Fruit fly (Drosophila melanogaster) whole organism, embryonic: Measurements from ENCODE around the gene bor.
A peak's percentile ranks its signal among the peaks of the same experiment; 100 is the strongest.

Experiments used
- Atf-2 ChIP-seq: fragments of 200-800 bp; sonication (Bioruptor generic); optimal IDR thresholded peaks from 2 replicates; lab custom pipeline; 2016; ENCODE audit warnings: missing biosample characterization, missing genetic modification characterization
- CG1024 ChIP-seq: fragments of 200-800 bp; sonication (Bioruptor generic); IDR thresholded peaks from 2 replicates; pipeline ENCODE4 v1.3.6; 2022; ENCODE audit warnings: missing biosample characterization, missing genetic modification characterization
- CG10462 ChIP-seq: fragments of 200-800 bp; sonication (Bioruptor generic); optimal IDR thresholded peaks from 2 replicates; lab custom pipeline; 2016; ENCODE audit warnings: missing biosample characterization, missing genetic modification characterization
- CG11093 ChIP-seq: fragments of 200-800 bp; sonication (Bioruptor generic); IDR thresholded peaks from 3 replicates; pipeline ENCODE4 v1.3.6; 2022; ENCODE audit warnings: missing biosample characterization, missing genetic modification characterization
- CG11560 ChIP-seq: fragments of 200-800 bp; sonication (Bioruptor generic); IDR thresholded peaks from 3 replicates; pipeline ENCODE4 v1.3.6; 2022; ENCODE audit warnings: missing biosample characterization, missing genetic modification characterization
- CG12659 ChIP-seq: fragments of 200-800 bp; sonication (Bioruptor generic); optimal IDR thresholded peaks from 3 replicates; lab custom pipeline; 2017; ENCODE audit warnings: mild to moderate bottlenecking, missing biosample characterization, missing genetic modification reagents, missing genetic modification characterization
- CG13296 ChIP-seq: fragments of 200-800 bp; sonication (Bioruptor generic); optimal IDR thresholded peaks from 3 replicates; lab custom pipeline; 2018; ENCODE audit warnings: missing biosample characterization, mild to moderate bottlenecking, missing genetic modification characterization
- CG13624 ChIP-seq: fragments of 200-800 bp; sonication (Bioruptor generic); optimal IDR thresholded peaks from 2 replicates; lab custom pipeline; 2016; ENCODE audit warnings: missing biosample characterization, missing genetic modification characterization
- CG16863 ChIP-seq: fragments of 200-800 bp; sonication (Bioruptor generic); optimal IDR thresholded peaks from 3 replicates; lab custom pipeline; 2016; ENCODE audit warnings: missing biosample characterization, missing genetic modification characterization
- CG18764 ChIP-seq: fragments of 200-800 bp; sonication (Bioruptor generic); optimal IDR thresholded peaks from 3 replicates; lab custom pipeline; 2016; ENCODE audit warnings: missing biosample characterization, missing genetic modification characterization
- CG30431 ChIP-seq: fragments of 200-800 bp; sonication (Bioruptor generic); optimal IDR thresholded peaks from 2 replicates; lab custom pipeline; 2017; ENCODE audit warnings: missing biosample characterization, missing genetic modification characterization
- CG34376 ChIP-seq: fragments of 200-800 bp; sonication (Bioruptor generic); optimal IDR thresholded peaks from 2 replicates; lab custom pipeline; 2018; ENCODE audit warnings: missing biosample characterization, mild to moderate bottlenecking, missing genetic modification characterization
- CG3995 ChIP-seq: fragments of 200-800 bp; sonication (Bioruptor generic); optimal IDR thresholded peaks from 3 replicates; lab custom pipeline; 2016; ENCODE audit warnings: missing biosample characterization, missing genetic modification characterization
- CG4360 ChIP-seq: fragments of 200-800 bp; sonication (Bioruptor generic); IDR thresholded peaks from 2 replicates; pipeline ENCODE4 v1.3.6; 2022; ENCODE audit warnings: missing biosample characterization, missing genetic modification characterization
- CG4854 ChIP-seq: fragments of 200-800 bp; sonication (Bioruptor generic); optimal IDR thresholded peaks from 2 replicates; lab custom pipeline; 2016; ENCODE audit warnings: missing biosample characterization, missing genetic modification characterization, inconsistent platforms
- CG5953 ChIP-seq: fragments of 200-800 bp; sonication (Bioruptor generic); IDR thresholded peaks from 2 replicates; pipeline ENCODE4 v1.3.6; 2022; ENCODE audit warnings: missing biosample characterization, missing genetic modification characterization
- CG6683 ChIP-seq: fragments of 200-800 bp; sonication (Bioruptor generic); optimal IDR thresholded peaks from 2 replicates; lab custom pipeline; 2017; ENCODE audit warnings: missing biosample characterization, mild to moderate bottlenecking, missing genetic modification characterization, missing genetic modification reagents
- CG8478 ChIP-seq: fragments of >200 bp; optimal IDR thresholded peaks from 2 replicates; lab custom pipeline; 2018
- CG8944 ChIP-seq: fragments of 200-800 bp; sonication (Bioruptor generic); optimal IDR thresholded peaks from 3 replicates; lab custom pipeline; 2016; ENCODE audit warnings: missing biosample characterization, missing genetic modification characterization
- CG9609 ChIP-seq: fragments of 200-800 bp; sonication (Bioruptor generic); optimal IDR thresholded peaks from 3 replicates; lab custom pipeline; 2016; ENCODE audit warnings: missing biosample characterization, missing genetic modification characterization
- CG9876 ChIP-seq: fragments of 200-800 bp; sonication (Bioruptor generic); optimal IDR thresholded peaks from 2 replicates; lab custom pipeline; 2016; ENCODE audit warnings: missing biosample characterization, missing genetic modification characterization
- CkIIα-i1 ChIP-seq: fragments of 200-800 bp; sonication (Bioruptor generic); IDR thresholded peaks from 2 replicates; pipeline ENCODE4 v1.3.6; 2022; ENCODE audit warnings: missing biosample characterization, missing genetic modification characterization
- Dip2 ChIP-seq: fragments of 200-800 bp; sonication (Bioruptor generic); IDR thresholded peaks from 2 replicates; pipeline ENCODE4 v1.3.6; 2022; ENCODE audit warnings: missing biosample characterization, missing genetic modification characterization
- Dll ChIP-seq: fragments of 200-800 bp; sonication (Bioruptor generic); IDR thresholded peaks from 4 replicates; pipeline ENCODE4 v1.3.6; 2022; ENCODE audit warnings: missing biosample characterization, missing genetic modification characterization; ENCODE audit not compliant: partially characterized antibody
- E2f1 ChIP-seq: fragments of 200-800 bp; sonication (Bioruptor generic); IDR thresholded peaks from 2 replicates; pipeline ENCODE4 v1.3.6; 2022; ENCODE audit warnings: missing biosample characterization, missing genetic modification characterization
- Hand ChIP-seq: fragments of 200-800 bp; sonication (Bioruptor generic); optimal IDR thresholded peaks from 2 replicates; lab custom pipeline; 2017; ENCODE audit warnings: mild to moderate bottlenecking, missing biosample characterization, missing genetic modification reagents, missing genetic modification characterization
- Hey ChIP-seq: fragments of 200-800 bp; sonication (Bioruptor generic); optimal IDR thresholded peaks from 3 replicates; lab custom pipeline; 2018; ENCODE audit warnings: missing biosample characterization, mild to moderate bottlenecking, missing genetic modification characterization
- Hr3 ChIP-seq: fragments of 200-800 bp; sonication (Bioruptor generic); optimal IDR thresholded peaks from 3 replicates; lab custom pipeline; 2016; ENCODE audit warnings: missing biosample characterization, missing genetic modification characterization
- MBD-R2 ChIP-seq: fragments of 200-800 bp; sonication (Bioruptor generic); IDR thresholded peaks from 2 replicates; pipeline ENCODE4 v1.3.6; 2022; ENCODE audit warnings: missing biosample characterization, missing genetic modification characterization
- NFAT ChIP-seq: fragments of 200-800 bp; sonication (Bioruptor generic); IDR thresholded peaks from 2 replicates; pipeline ENCODE4 v1.3.6; 2022; ENCODE audit warnings: missing biosample characterization, missing genetic modification characterization
- NK7.1 ChIP-seq: fragments of 200-800 bp; sonication (Bioruptor generic); optimal IDR thresholded peaks from 3 replicates; lab custom pipeline; 2016; ENCODE audit warnings: missing biosample characterization, missing genetic modification characterization
- NfI ChIP-seq: fragments of 200-800 bp; sonication (Bioruptor generic); optimal IDR thresholded peaks from 3 replicates; lab custom pipeline; 2018; ENCODE audit warnings: missing biosample characterization, mild to moderate bottlenecking, missing genetic modification characterization, moderate library complexity
- Oli ChIP-seq: fragments of 200-800 bp; sonication (Bioruptor generic); optimal IDR thresholded peaks from 2 replicates; lab custom pipeline; 2018; ENCODE audit warnings: missing biosample characterization, mild to moderate bottlenecking, missing genetic modification characterization, moderate library complexity
- Side ChIP-seq: fragments of 200-800 bp; sonication (Bioruptor generic); optimal IDR thresholded peaks from 2 replicates; lab custom pipeline; 2016; ENCODE audit warnings: missing biosample characterization, missing genetic modification characterization
- Sin3A ChIP-seq: fragments of >200 bp; optimal IDR thresholded peaks from 2 replicates; lab custom pipeline; 2018
- Sox100B ChIP-seq: fragments of 200-800 bp; sonication (Bioruptor generic); optimal IDR thresholded peaks from 3 replicates; lab custom pipeline; 2018; ENCODE audit warnings: missing biosample characterization, mild to moderate bottlenecking, missing genetic modification characterization
- Spps ChIP-seq: fragments of 200-800 bp; sonication (Bioruptor generic); optimal IDR thresholded peaks from 2 replicates; lab custom pipeline; 2018; ENCODE audit warnings: missing biosample characterization, mild to moderate bottlenecking, missing genetic modification characterization
- ash1 ChIP-seq: fragments of 200-800 bp; sonication (Bioruptor generic); optimal IDR thresholded peaks from 2 replicates; lab custom pipeline; 2018; ENCODE audit warnings: missing biosample characterization, mild to moderate bottlenecking, missing genetic modification characterization
- cas ChIP-seq: fragments of 200-800 bp; sonication (Bioruptor generic); IDR thresholded peaks from 2 replicates; pipeline ENCODE4 v1.3.6; 2022; ENCODE audit warnings: missing biosample characterization, missing genetic modification characterization
- dmrt99B ChIP-seq: fragments of 200-800 bp; sonication (Bioruptor generic); optimal IDR thresholded peaks from 2 replicates; lab custom pipeline; 2018; ENCODE audit warnings: missing biosample characterization, mild to moderate bottlenecking, missing genetic modification characterization, moderate library complexity
- grn ChIP-seq: fragments of 200-800 bp; sonication (Bioruptor generic); optimal IDR thresholded peaks from 3 replicates; lab custom pipeline; 2017; ENCODE audit warnings: missing biosample characterization, missing genetic modification characterization
- lola ChIP-seq, 3 experiments: fragments of >200 bp in 2 of 3; fragments of 200-800 bp in 1 of 3; sonication (Bioruptor generic) in 1 of 3; optimal IDR thresholded peaks; 2 replicates each; lab custom pipeline; 2017 to 2019; ENCODE audit warnings: missing biosample characterization in 3 of 3, missing genetic modification characterization in 3 of 3, mild to moderate bottlenecking in 1 of 3, moderate library complexity in 1 of 3
- luna ChIP-seq: fragments of 200-800 bp; sonication (Bioruptor generic); optimal IDR thresholded peaks from 2 replicates; lab custom pipeline; 2016; ENCODE audit warnings: missing biosample characterization, missing genetic modification characterization
- otp ChIP-seq: fragments of 200-800 bp; sonication (Bioruptor generic); IDR thresholded peaks from 3 replicates; pipeline ENCODE4, ENCODE4 v1.3.6; 2022; ENCODE audit warnings: missing biosample characterization, missing genetic modification characterization
- salm ChIP-seq: fragments of 200-800 bp; sonication (Bioruptor generic); optimal IDR thresholded peaks from 2 replicates; lab custom pipeline; 2018; ENCODE audit warnings: missing biosample characterization, mild to moderate bottlenecking, missing genetic modification characterization
- sim ChIP-seq: fragments of 200-800 bp; sonication (Bioruptor generic); IDR thresholded peaks from 2 replicates; pipeline ENCODE4 v1.3.6; 2022; ENCODE audit warnings: missing biosample characterization, missing genetic modification characterization
- stwl ChIP-seq: fragments of 200-800 bp; sonication (Bioruptor generic); optimal IDR thresholded peaks from 3 replicates; lab custom pipeline; 2018; ENCODE audit warnings: missing biosample characterization, mild to moderate bottlenecking, missing genetic modification characterization, moderate library complexity
- vfl ChIP-seq: fragments of 200-800 bp; sonication (Bioruptor generic); optimal IDR thresholded peaks from 2 replicates; lab custom pipeline; 2016; ENCODE audit warnings: missing biosample characterization, missing genetic modification characterization
- zfh2 ChIP-seq: fragments of 200-800 bp; sonication (Bioruptor generic); optimal IDR thresholded peaks from 2 replicates; lab custom pipeline; 2016; ENCODE audit warnings: missing biosample characterization, missing genetic modification characterization

bor gene

DNA sequence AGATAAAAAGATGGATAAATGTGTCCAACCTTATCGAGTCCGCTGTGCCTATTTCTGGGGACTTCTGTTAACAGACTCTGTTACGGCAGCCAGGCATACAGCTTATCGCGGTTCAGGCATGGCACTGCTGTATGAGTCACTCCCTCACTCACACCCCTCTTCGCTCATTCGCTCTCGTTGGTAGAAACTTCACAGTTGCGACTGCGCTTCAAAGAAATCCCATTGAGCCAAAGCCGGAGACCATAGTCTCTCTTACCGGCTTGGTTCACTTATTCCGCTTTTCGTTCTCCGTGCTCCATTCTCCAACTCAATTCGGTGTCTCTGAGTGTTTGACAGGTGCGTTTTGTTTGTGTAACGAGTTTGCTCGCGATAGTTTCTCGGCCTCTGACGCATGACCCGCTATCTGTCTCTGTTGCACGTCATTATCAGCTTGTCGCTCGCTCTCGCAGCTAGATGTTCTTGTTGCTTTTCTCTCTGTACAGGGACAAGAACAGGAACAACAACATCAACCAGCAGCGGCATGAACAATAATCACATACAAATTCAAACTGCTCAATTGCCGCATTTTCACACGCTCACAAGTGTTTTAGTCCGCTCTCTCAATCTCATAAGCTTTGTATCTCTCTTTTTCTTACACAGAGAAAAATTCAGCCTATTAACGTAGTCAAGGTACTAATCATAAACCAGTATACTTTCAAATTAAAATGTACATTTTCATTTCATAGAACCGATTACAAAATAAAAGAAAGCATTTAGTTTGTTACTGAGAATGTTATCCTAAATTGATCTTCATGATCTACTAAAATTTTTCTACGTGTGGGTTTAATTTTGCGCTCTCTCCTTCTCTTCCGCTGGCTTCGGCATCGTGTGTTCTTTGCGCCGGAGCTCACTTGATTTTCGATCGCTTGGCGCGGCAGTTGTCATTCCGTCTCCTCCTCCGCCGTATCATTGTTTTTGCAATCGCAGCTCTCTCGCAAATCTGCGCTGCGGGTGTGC, 16.4 kb upstream of the bor start (continued):
- TF ChIP-seq Oli (tag; lab: Kevin White, UChicago) = peak; percentile 100
- TF ChIP-seq sim (GFP tag; lab: Robert Waterston, UW) = peak; percentile 100
- TF ChIP-seq otp = peak; percentile 99
- TF ChIP-seq CG5953 (GFP tag; lab: Robert Waterston, UW) = peak; percentile 98
- TF ChIP-seq CG11560 = peak; percentile 89; the same call in 2 of the 3 replicates
- peak; percentile 99 for TF ChIP-seq CG16863
- peak; percentile 98 for TF ChIP-seq zfh2 (GFP tag; lab: Kevin White, UChicago)
- peak; percentile 98 for TF ChIP-seq CG11093
- TF ChIP-seq salm (tag; lab: Kevin White, UChicago) = peak; percentile 99
- TF ChIP-seq Atf-2 (GFP tag; lab: Kevin White, UChicago) = peak; percentile 99
- peak; percentile 100 for TF ChIP-seq CG12659 (GFP tag; lab: Kevin White, UChicago)
- peak; percentile 94 for TF ChIP-seq Hey (tag; lab: Kevin White, UChicago)
- peak; percentile 98 for TF ChIP-seq vfl
- peak; percentile 100 for TF ChIP-seq E2f1 (GFP tag; lab: Robert Waterston, UW)
- peak; percentile 99 for TF ChIP-seq NK7.1 (GFP tag; lab: Kevin White, UChicago)
- TF ChIP-seq CG1024 (GFP tag; lab: Robert Waterston, UW) = peak; percentile 97
- peak; percentile 86 for TF ChIP-seq CG3995 (GFP tag; lab: Kevin White, UChicago)
- peak; percentile 98 for TF ChIP-seq CG4854 (GFP tag; lab: Kevin White, UChicago)
- peak; percentile 99 for TF ChIP-seq Spps (tag; lab: Kevin White, UChicago)
- TF ChIP-seq grn = peak; percentile 93
- peak; percentile 99 for TF ChIP-seq CG9609 (GFP tag; lab: Kevin White, UChicago)
- TF ChIP-seq CG9876 (GFP tag; lab: Kevin White, UChicago) = peak; percentile 98
- peak; percentile 99 for TF ChIP-seq luna (GFP tag; lab: Kevin White, UChicago)
- TF ChIP-seq Side (GFP tag; lab: Kevin White, UChicago) = peak; percentile 99
- peak; percentile 96 for TF ChIP-seq CG4360 (GFP tag; lab: Robert Waterston, UW)
- TF ChIP-seq NfI = peak; percentile 99
- TF ChIP-seq CG8478 (lab: Kevin White, UChicago) = peak; percentile 10
- TF ChIP-seq dmrt99B = peak; percentile 99
- TF ChIP-seq Hr3 (GFP tag; lab: Kevin White, UChicago) = peak; percentile 100
- peak; percentile 99 for TF ChIP-seq NFAT
- peak; percentile 98 for TF ChIP-seq CG34376 (GFP tag; lab: Kevin White, UChicago)
- TF ChIP-seq Dip2 (GFP tag; lab: Robert Waterston, UW) = peak; percentile 80; the same call in 1 of the 2 replicates
- TF ChIP-seq CG30431 (GFP tag; lab: Kevin White, UChicago) = peak; percentile 97
- peak; percentile 99 for TF ChIP-seq CG18764 (GFP tag; lab: Kevin White, UChicago)
- no peak for TF ChIP-seq Sin3A (lab: Kevin White, UChicago)
- TF ChIP-seq lola (GFP tag; optimal IDR thresholded peaks at IDR 0.05; lab: Kevin White, UChicago) = peak in 1 of 3 experiments; percentile 100
- TF ChIP-seq cas (GFP tag; lab: Robert Waterston, UW) = peak; percentile 99
- peak; percentile 97 for TF ChIP-seq CG6683
- peak; percentile 99 for TF ChIP-seq CG13296 (GFP tag; lab: Kevin White, UChicago)
- peak; percentile 99 for TF ChIP-seq MBD-R2 (GFP tag; lab: Robert Waterston, UW)
- TF ChIP-seq CG13624 (GFP tag; lab: Kevin White, UChicago) = peak; percentile 100
- TF ChIP-seq CG10462 = peak; percentile 99
- peak; percentile 87 for TF ChIP-seq stwl (tag; lab: Kevin White, UChicago)
- TF ChIP-seq Dll = peak; percentile 59; the same call in 3 of the 4 replicates
- TF ChIP-seq CG8944 (GFP tag; lab: Kevin White, UChicago) = peak; percentile 99
- peak; percentile 97; the same call in 1 of the 2 replicates for TF ChIP-seq CkIIα-i1 (GFP tag; lab: Robert Waterston, UW)
- TF ChIP-seq Hand (GFP tag; lab: Kevin White, UChicago) = peak; percentile 99
- peak; percentile 92 for TF ChIP-seq ash1 (GFP tag; lab: Kevin White, UChicago)
- TF ChIP-seq Sox100B = peak; percentile 99
